Fruit fly (Drosophila melanogaster): Measurements from ENCODE around the gene CG31835.
A peak's percentile ranks its signal among the peaks of the same experiment; 100 is the strongest.

DNA sequence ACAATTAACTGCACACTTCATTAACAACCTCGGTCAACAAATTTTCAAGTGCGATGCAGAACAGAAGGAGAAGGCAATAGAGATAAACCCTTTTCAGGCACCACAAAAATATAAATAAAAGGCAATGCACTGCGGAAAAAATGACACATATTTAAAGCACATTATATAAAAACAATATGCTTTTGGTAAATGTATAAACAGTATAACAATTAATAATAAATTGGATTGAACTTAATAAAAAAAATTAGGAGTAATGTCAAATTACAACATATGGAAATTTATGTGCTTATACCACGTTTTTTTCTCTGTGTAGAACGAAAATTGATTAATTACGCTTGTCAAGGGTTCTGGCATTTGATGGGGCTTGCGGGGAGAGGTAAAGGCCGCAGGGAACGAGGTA lies 44.9 kb upstream of the CG31835 start:
- TF ChIP-seq CG10209 (GFP tag; optimal IDR thresholded peaks at IDR 0.05), result no peak
- peak; percentile 43 for TF ChIP-seq gem (tag; optimal IDR thresholded peaks at IDR 0.05)
- TF ChIP-seq HLH54F (GFP tag; optimal IDR thresholded peaks at IDR 0.05), result no peak
